Worm (Caenorhabditis elegans) whole organism, mixed stage, embryonic: ENCODE data around the gene F46C5.2.

Experiments
- bed-3 ChIP-seq: fragments of 200-800 bp; sonication (Bioruptor generic); optimal IDR thresholded peaks from 3 replicates; lab custom pipeline; 2018; ENCODE audit warnings: mild to moderate bottlenecking, missing genetic modification characterization, moderate library complexity, missing compliant biosample characterization
- blmp-1 ChIP-seq: fragments of 150-350 bp; optimal IDR thresholded peaks from 2 replicates; lab custom pipeline; 2014; ENCODE audit warnings: missing biosample characterization, missing genetic modification characterization
- ceh-39 ChIP-seq: fragments of 150-350 bp; optimal IDR thresholded peaks from 2 replicates; lab custom pipeline; 2014; ENCODE audit warnings: missing biosample characterization, missing genetic modification characterization
- ceh-43 ChIP-seq: fragments of 200-800 bp; sonication (Bioruptor generic); optimal IDR thresholded peaks from 2 replicates; lab custom pipeline; 2018; ENCODE audit warnings: mild to moderate bottlenecking, missing genetic modification characterization, moderate library complexity, missing compliant biosample characterization
- ceh-83 ChIP-seq: fragments of 200-800 bp; sonication (Bioruptor generic); optimal IDR thresholded peaks from 2 replicates; lab custom pipeline; 2018; ENCODE audit warnings: mild to moderate bottlenecking, missing genetic modification characterization, missing compliant biosample characterization
- ces-1 ChIP-seq: fragments of 150-350 bp; optimal IDR thresholded peaks from 2 replicates; lab custom pipeline; 2014; ENCODE audit warnings: missing biosample characterization, missing genetic modification reagents, missing genetic modification characterization
- cnd-1 ChIP-seq: fragments of 200-800 bp; sonication (Bioruptor generic); optimal IDR thresholded peaks from 2 replicates; lab custom pipeline; 2018; ENCODE audit warnings: mild to moderate bottlenecking, missing genetic modification characterization, missing compliant biosample characterization
- drap-1 ChIP-seq: fragments of 200-800 bp; sonication (Bioruptor generic); optimal IDR thresholded peaks from 3 replicates; lab custom pipeline; 2018; ENCODE audit warnings: mild to moderate bottlenecking, missing genetic modification characterization, missing compliant biosample characterization
- elt-1 ChIP-seq: sonication (generic microtip); optimal IDR thresholded peaks from 2 replicates; lab custom pipeline; 2017; ENCODE audit warnings: missing genetic modification characterization, mild to moderate bottlenecking, missing compliant biosample characterization, antibody characterized with exemption, moderate library complexity, borderline replicate concordance; ENCODE audit not compliant: insufficient read depth
- flh-1 ChIP-seq: fragments of 200-800 bp; sonication (Bioruptor generic); optimal IDR thresholded peaks from 2 replicates; lab custom pipeline; 2018; ENCODE audit warnings: mild to moderate bottlenecking, missing genetic modification characterization, moderate library complexity, missing compliant biosample characterization
- hlh-1 ChIP-seq: fragments of 150-350 bp; optimal IDR thresholded peaks from 2 replicates; lab custom pipeline; 2014; ENCODE audit warnings: missing biosample characterization, missing genetic modification reagents, missing genetic modification characterization
- lsy-2 ChIP-seq: fragments of 150-350 bp; optimal IDR thresholded peaks from 2 replicates; lab custom pipeline; 2014; ENCODE audit warnings: missing biosample characterization, missing genetic modification characterization
- mab-5 ChIP-seq: fragments of 150-350 bp; optimal IDR thresholded peaks from 2 replicates; lab custom pipeline; 2014; ENCODE audit warnings: missing biosample characterization, missing genetic modification characterization
- mep-1 ChIP-seq: fragments of 150-350 bp; optimal IDR thresholded peaks from 2 replicates; lab custom pipeline; 2017; ENCODE audit warnings: missing biosample characterization, missing genetic modification reagents, missing genetic modification characterization, inconsistent platforms
- mls-2 ChIP-seq: sonication (generic microtip); optimal IDR thresholded peaks from 2 replicates; lab custom pipeline; 2016; ENCODE audit warnings: mild to moderate bottlenecking, missing genetic modification characterization, moderate library complexity, missing compliant biosample characterization
- nhr-12 ChIP-seq: fragments of 150-350 bp; optimal IDR thresholded peaks from 2 replicates; lab custom pipeline; 2014; ENCODE audit warnings: missing biosample characterization, missing genetic modification characterization
- nhr-2 ChIP-seq: fragments of 150-350 bp; optimal IDR thresholded peaks from 2 replicates; lab custom pipeline; 2014; ENCODE audit warnings: missing biosample characterization, missing genetic modification characterization
- nhr-237 ChIP-seq: fragments of 150-350 bp; optimal IDR thresholded peaks from 2 replicates; lab custom pipeline; 2014; ENCODE audit warnings: missing biosample characterization, missing genetic modification characterization
- nhr-28 ChIP-seq: fragments of 150-350 bp; optimal IDR thresholded peaks from 2 replicates; lab custom pipeline; 2014; ENCODE audit warnings: missing biosample characterization, missing genetic modification characterization
- nhr-76 ChIP-seq: sonication (generic microtip); optimal IDR thresholded peaks from 2 replicates; lab custom pipeline; 2017; ENCODE audit warnings: missing biosample characterization, missing genetic modification characterization
- sem-2 ChIP-seq: fragments of 200-800 bp; sonication (Bioruptor generic); optimal IDR thresholded peaks from 2 replicates; lab custom pipeline; 2018; ENCODE audit warnings: mild to moderate bottlenecking, missing genetic modification characterization, missing compliant biosample characterization
- snpc-4 ChIP-seq: fragments of 150-350 bp; optimal IDR thresholded peaks from 2 replicates; lab custom pipeline; 2014; ENCODE audit warnings: missing biosample characterization, missing genetic modification characterization
- sptf-1 ChIP-seq: sonication (generic microtip); optimal IDR thresholded peaks from 2 replicates; lab custom pipeline; 2017; ENCODE audit warnings: mild to moderate bottlenecking, missing genetic modification characterization, moderate library complexity, missing compliant biosample characterization
- tbx-8 ChIP-seq: fragments of 200-800 bp; sonication (Bioruptor generic); optimal IDR thresholded peaks from 2 replicates; lab custom pipeline; 2018; ENCODE audit warnings: mild to moderate bottlenecking, missing genetic modification characterization, moderate library complexity, missing compliant biosample characterization
- unc-120 ChIP-seq: sonication (generic microtip); optimal IDR thresholded peaks from 2 replicates; lab custom pipeline; 2017; ENCODE audit warnings: missing genetic modification characterization, missing compliant biosample characterization; ENCODE audit not compliant: poor library complexity, severe bottlenecking
- unc-39 ChIP-seq: fragments of 150-350 bp; optimal IDR thresholded peaks from 2 replicates; lab custom pipeline; 2014; ENCODE audit warnings: missing biosample characterization, missing genetic modification characterization
- unc-62 ChIP-seq: fragments of 150-350 bp; optimal IDR thresholded peaks from 2 replicates; lab custom pipeline; 2014; ENCODE audit warnings: missing biosample characterization, missing genetic modification reagents, missing genetic modification characterization
- zip-8 ChIP-seq: fragments of 150-350 bp; optimal IDR thresholded peaks from 2 replicates; lab custom pipeline; 2014; ENCODE audit warnings: missing biosample characterization, missing genetic modification characterization

The F46C5.2 gene

DNA sequence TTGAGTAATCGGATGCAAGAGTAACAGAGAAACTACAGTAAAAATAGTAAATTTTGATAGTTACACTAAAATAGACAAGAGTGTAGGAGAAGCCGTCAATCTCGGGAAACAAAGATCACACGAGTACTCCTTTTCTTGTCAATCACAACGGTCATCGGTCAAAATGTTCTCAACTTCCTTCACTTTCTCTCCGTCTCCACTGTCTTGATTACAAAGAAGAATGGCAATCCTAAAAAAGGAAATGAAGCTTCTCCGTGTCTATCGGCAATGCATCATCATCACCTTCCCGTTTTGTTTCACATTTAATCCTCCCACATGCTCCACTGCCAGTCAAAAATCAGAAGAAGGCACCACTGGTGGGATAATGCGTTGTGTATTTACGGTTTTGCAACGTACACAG lies 29.4 kb downstream of the F46C5.2 start:
- no peak for TF ChIP-seq tbx-8 (GFP tag; lab: Kevin White, UChicago)
- no peak for TF ChIP-seq ceh-83 (GFP tag; lab: Kevin White, UChicago)
- no peak for TF ChIP-seq snpc-4
- no peak for TF ChIP-seq ceh-43 (GFP tag; lab: Kevin White, UChicago)
- no peak for TF ChIP-seq blmp-1 (tag; lab: Kevin White, UChicago)
- TF ChIP-seq nhr-12 (tag; lab: Kevin White, UChicago) = no peak
- no peak for TF ChIP-seq drap-1
- no peak for TF ChIP-seq mls-2 (tag; lab: Kevin White, UChicago)
- no peak for TF ChIP-seq nhr-2

DNA sequence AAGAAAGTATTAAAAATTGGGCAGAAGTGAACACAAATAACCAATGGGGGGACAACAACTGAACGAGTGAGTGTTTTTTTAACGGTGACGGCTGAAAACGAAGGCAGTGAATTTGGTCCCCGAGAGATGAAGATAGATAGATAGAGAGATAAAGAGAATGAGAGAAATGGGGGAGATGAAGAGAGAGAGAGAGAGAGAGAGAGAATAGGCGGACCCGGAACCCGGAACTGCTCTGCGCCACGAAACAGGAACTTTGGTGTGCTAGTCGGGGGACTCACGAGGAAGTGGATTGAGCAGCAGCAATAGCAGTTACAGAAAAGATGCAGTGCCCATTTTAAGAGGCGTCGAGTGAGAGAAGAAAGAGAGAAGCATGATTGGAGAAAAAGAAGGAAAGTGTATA lies 32.7 kb downstream of the F46C5.2 start:
- peak; percentile 56 for TF ChIP-seq ces-1 (GFP tag; lab: Kevin White, UChicago)
- TF ChIP-seq ceh-39 = no peak

- TF ChIP-seq nhr-237 = no peak
- TF ChIP-seq unc-39 (tag; lab: Kevin White, UChicago) = no peak
- no peak for TF ChIP-seq ceh-83 (GFP tag; lab: Kevin White, UChicago)
- no peak for TF ChIP-seq elt-1 (tag; lab: Kevin White, UChicago)
- TF ChIP-seq hlh-1 = no peak
- no peak for TF ChIP-seq cnd-1
- no peak for TF ChIP-seq nhr-12 (tag; lab: Kevin White, UChicago)
- no peak for TF ChIP-seq drap-1
- no peak for TF ChIP-seq nhr-2
- TF ChIP-seq, all 35 proteins: peak for 0
Measured at ce11 chrII:8795227-8795626, 33.9 kb downstream of the F46C5.2 start.

DNA sequence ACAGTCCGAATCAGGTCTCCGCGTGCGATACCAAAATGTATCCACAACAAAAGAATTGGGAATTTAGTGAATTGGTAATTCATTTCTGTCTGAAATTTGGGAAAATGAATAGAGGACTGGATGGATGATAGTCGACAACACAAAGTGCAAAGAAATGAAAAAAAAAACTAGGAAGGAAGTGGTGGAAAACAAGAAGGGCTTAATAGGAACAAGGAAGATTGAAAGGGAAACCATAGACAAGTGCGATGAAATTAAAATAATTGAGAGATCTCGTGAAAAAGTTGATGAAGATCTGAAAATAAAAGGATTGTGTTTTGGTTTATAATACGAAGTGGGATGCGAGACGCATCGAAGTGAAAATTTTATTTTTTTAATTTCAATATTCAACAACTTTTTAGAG lies 35.0 kb downstream of the F46C5.2 start, which contains the start of gene F07H5.7:
F07H5.7 (minus strand) TSS at position 101 of the 400 bp plus-strand sequence.
- TF ChIP-seq flh-1 (GFP tag; lab: Kevin White, UChicago) = no peak
- TF ChIP-seq sptf-1 (tag; lab: Kevin White, UChicago) = no peak
- TF ChIP-seq blmp-1 (tag; lab: Kevin White, UChicago) = no peak
- no peak for TF ChIP-seq zip-8 (tag; lab: Kevin White, UChicago)

- TF ChIP-seq nhr-28 (no peak), sem-2 (GFP tag; lab: Kevin White, UChicago) (no peak), mls-2 (tag; lab: Kevin White, UChicago) (no peak), nhr-76 (tag; lab: Kevin White, UChicago) (no peak), nhr-2 (no peak), mep-1 (tag; lab: Kevin White, UChicago) (no peak), hlh-1 (no peak), unc-120 (tag; lab: Kevin White, UChicago) (no peak)
Measured at ce11 chrII:8792640-8793039, 36.4 kb downstream of the F46C5.2 start, which contains the start of gene idpa-2. Gene idpa-2 (minus strand): TSS chrII:8792740.

DNA sequence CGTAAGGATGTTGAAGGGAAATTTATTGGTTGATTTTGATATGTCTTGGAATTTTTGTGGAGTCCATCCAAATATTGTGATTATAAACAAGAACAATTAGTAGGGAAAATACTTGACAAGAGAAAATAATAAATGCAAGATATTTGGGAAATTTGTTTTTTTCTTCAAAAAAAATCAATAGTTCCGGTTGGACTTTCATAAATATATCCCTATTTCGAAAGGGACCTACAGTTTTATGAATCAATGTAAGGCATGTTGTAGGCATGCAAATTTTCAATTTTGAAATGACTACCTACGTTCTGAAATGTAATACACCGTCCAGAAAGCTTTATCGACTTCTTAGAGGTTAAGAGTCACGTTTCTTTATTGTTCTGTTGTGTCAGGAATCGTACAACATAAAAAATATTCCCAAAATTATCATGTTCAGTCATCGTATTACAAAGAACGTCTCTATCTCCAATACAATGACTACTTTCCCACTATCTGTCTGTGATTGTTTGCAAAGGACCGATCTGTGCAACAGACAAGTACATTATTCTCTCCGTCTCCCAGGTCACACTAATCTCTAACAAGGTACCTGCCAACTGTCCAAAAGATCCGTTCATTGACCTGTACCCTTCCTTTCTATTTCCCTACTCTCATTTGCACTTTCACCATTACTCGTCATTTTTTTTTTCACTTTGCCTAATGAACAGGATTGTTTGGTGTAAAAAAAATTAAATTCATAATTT lies 39.1 kb downstream of the F46C5.2 start, which contains the start of gene F07H5.13:
F07H5.13 (plus strand) TSS at position 730 of the 731 bp plus-strand sequence.
- peak; percentile 21 for TF ChIP-seq cnd-1
- TF ChIP-seq nhr-2 = peak; percentile 82
- peak; percentile 10 for TF ChIP-seq blmp-1 (tag; lab: Kevin White, UChicago)
- no peak for TF ChIP-seq sptf-1 (tag; lab: Kevin White, UChicago)
- peak; percentile 61 for TF ChIP-seq hlh-1
- peak; percentile 39 for TF ChIP-seq unc-62

- TF ChIP-seq lsy-2 = no peak
- no peak for TF ChIP-seq ceh-43 (GFP tag; lab: Kevin White, UChicago)
- no peak for TF ChIP-seq blmp-1 (tag; lab: Kevin White, UChicago)
- no peak for TF ChIP-seq mab-5 (tag; lab: Kevin White, UChicago)
- TF ChIP-seq tbx-8 (GFP tag; lab: Kevin White, UChicago) = no peak
- TF ChIP-seq ces-1 (GFP tag; lab: Kevin White, UChicago) = no peak
- no peak for TF ChIP-seq elt-1 (tag; lab: Kevin White, UChicago)
- TF ChIP-seq sem-2 (GFP tag; lab: Kevin White, UChicago) = no peak
- no peak for TF ChIP-seq mls-2 (tag; lab: Kevin White, UChicago)
- no peak for TF ChIP-seq flh-1 (GFP tag; lab: Kevin White, UChicago)
- no peak for TF ChIP-seq bed-3 (GFP tag; lab: Kevin White, UChicago)
- TF ChIP-seq cnd-1 = no peak
Measured at ce11 chrII:8788752-8789151, 40.3 kb downstream of the F46C5.2 start.
